Fruit fly (Drosophila melanogaster) whole organism, embryonic: ENCODE results near the gene CG2129.

Experiments
- B-H1 ChIP-seq: fragments of 200-800 bp; sonication (Bioruptor generic); IDR thresholded peaks from 3 replicates; pipeline ENCODE4 v1.3.6; 2022; ENCODE audit warnings: missing biosample characterization, missing genetic modification characterization
- Bdp1 ChIP-seq: fragments of 200-800 bp; sonication (Bioruptor generic); optimal IDR thresholded peaks from 3 replicates; lab custom pipeline; 2016; ENCODE audit warnings: missing biosample characterization, missing genetic modification characterization
- Bteb2 ChIP-seq: fragments of 200-800 bp; sonication (Bioruptor generic); optimal IDR thresholded peaks from 2 replicates; lab custom pipeline; 2016; ENCODE audit warnings: missing biosample characterization, missing genetic modification characterization
- CG10274 ChIP-seq: fragments of 200-800 bp; sonication (Bioruptor generic); optimal IDR thresholded peaks from 3 replicates; lab custom pipeline; 2017; ENCODE audit warnings: missing biosample characterization, mild to moderate bottlenecking, missing genetic modification characterization
- CG11504 ChIP-seq: fragments of 200-800 bp; sonication (Bioruptor generic); optimal IDR thresholded peaks from 3 replicates; lab custom pipeline; 2019; ENCODE audit warnings: missing biosample characterization, mild to moderate bottlenecking, missing genetic modification characterization, moderate library complexity
- CG11560 ChIP-seq: fragments of 200-800 bp; sonication (Bioruptor generic); IDR thresholded peaks from 3 replicates; pipeline ENCODE4 v1.3.6; 2022; ENCODE audit warnings: missing biosample characterization, missing genetic modification characterization
- CG12071 ChIP-seq: fragments of 200-800 bp; sonication (Bioruptor generic); optimal IDR thresholded peaks from 3 replicates; lab custom pipeline; 2018; ENCODE audit warnings: missing biosample characterization, mild to moderate bottlenecking, missing genetic modification characterization
- CG1233 ChIP-seq: fragments of 200-800 bp; sonication (Bioruptor generic); optimal IDR thresholded peaks from 4 replicates; lab custom pipeline; 2018; ENCODE audit warnings: missing biosample characterization, mild to moderate bottlenecking, missing genetic modification characterization
- CG14710 ChIP-seq: fragments of 200-800 bp; sonication (Bioruptor generic); optimal IDR thresholded peaks from 3 replicates; lab custom pipeline; 2019; ENCODE audit warnings: missing biosample characterization, mild to moderate bottlenecking, missing genetic modification characterization, moderate library complexity
- CG14860 ChIP-seq: fragments of 200-800 bp; sonication (Bioruptor generic); IDR thresholded peaks from 3 replicates; pipeline ENCODE4 v1.3.6; 2022; ENCODE audit warnings: missing biosample characterization, missing genetic modification characterization; ENCODE audit not compliant: partially characterized antibody
- CG15269 ChIP-seq: fragments of 200-800 bp; sonication (Bioruptor generic); optimal IDR thresholded peaks from 2 replicates; lab custom pipeline; 2018; ENCODE audit warnings: missing biosample characterization, mild to moderate bottlenecking, missing genetic modification characterization, moderate library complexity
- CG1603 ChIP-seq: fragments of 200-800 bp; sonication (Bioruptor generic); optimal IDR thresholded peaks from 2 replicates; lab custom pipeline; 2019; ENCODE audit warnings: missing biosample characterization, mild to moderate bottlenecking, missing genetic modification characterization, moderate library complexity
- CG17385 ChIP-seq: fragments of 200-800 bp; sonication (Bioruptor generic); optimal IDR thresholded peaks from 3 replicates; lab custom pipeline; 2018; ENCODE audit warnings: missing biosample characterization, mild to moderate bottlenecking, missing genetic modification characterization
- CG17829 ChIP-seq: fragments of 200-800 bp; optimal IDR thresholded peaks from 2 replicates; lab custom pipeline; 2019; ENCODE audit warnings: missing biosample characterization, mild to moderate bottlenecking, missing genetic modification characterization, moderate library complexity
- CG3726 ChIP-seq: fragments of 200-800 bp; sonication (Bioruptor generic); IDR thresholded peaks from 3 replicates; pipeline ENCODE4, ENCODE4 v1.3.6; 2022; ENCODE audit warnings: missing biosample characterization, missing genetic modification characterization
- CG42726 ChIP-seq: fragments of 200-800 bp; sonication (Bioruptor generic); IDR thresholded peaks from 2 replicates; pipeline ENCODE4 v1.3.6; 2022; ENCODE audit warnings: missing biosample characterization, missing genetic modification characterization; ENCODE audit not compliant: partially characterized antibody
- CG5245 ChIP-seq: fragments of 200-800 bp; sonication (Bioruptor generic); optimal IDR thresholded peaks from 3 replicates; lab custom pipeline; 2016; ENCODE audit warnings: missing biosample characterization, missing genetic modification characterization
- CG7786 ChIP-seq: fragments of 200-800 bp; sonication (Bioruptor generic); optimal IDR thresholded peaks from 2 replicates; lab custom pipeline; 2016; ENCODE audit warnings: missing biosample characterization, missing genetic modification characterization
- Dad ChIP-seq: fragments of 200-800 bp; sonication (Bioruptor generic); optimal IDR thresholded peaks from 3 replicates; lab custom pipeline; 2016; ENCODE audit warnings: missing biosample characterization, missing genetic modification characterization
- Hand ChIP-seq: fragments of 200-800 bp; sonication (Bioruptor generic); optimal IDR thresholded peaks from 2 replicates; lab custom pipeline; 2017; ENCODE audit warnings: mild to moderate bottlenecking, missing biosample characterization, missing genetic modification reagents, missing genetic modification characterization
- HmgD ChIP-seq: fragments of 200-800 bp; sonication (Bioruptor generic); optimal IDR thresholded peaks from 3 replicates; lab custom pipeline; 2016; ENCODE audit warnings: missing biosample characterization, missing genetic modification characterization
- Hmr ChIP-seq: fragments of 200-800 bp; sonication (Bioruptor generic); optimal IDR thresholded peaks from 3 replicates; lab custom pipeline; 2017; ENCODE audit warnings: mild to moderate bottlenecking, missing biosample characterization, missing genetic modification reagents, missing genetic modification characterization
- Lhr ChIP-seq: fragments of 200-800 bp; sonication (Bioruptor generic); optimal IDR thresholded peaks from 3 replicates; lab custom pipeline; 2017; ENCODE audit warnings: mild to moderate bottlenecking, missing biosample characterization, missing genetic modification reagents, missing genetic modification characterization
- Ptx1 ChIP-seq: fragments of 200-800 bp; sonication (Bioruptor generic); IDR thresholded peaks from 2 replicates; pipeline ENCODE4 v1.3.6; 2022; ENCODE audit warnings: missing biosample characterization, missing genetic modification characterization
- Sox100B ChIP-seq: fragments of 200-800 bp; sonication (Bioruptor generic); optimal IDR thresholded peaks from 3 replicates; lab custom pipeline; 2018; ENCODE audit warnings: missing biosample characterization, mild to moderate bottlenecking, missing genetic modification characterization
- Ssrp ChIP-seq: fragments of 200-800 bp; sonication (Bioruptor generic); optimal IDR thresholded peaks from 2 replicates; lab custom pipeline; 2018; ENCODE audit warnings: missing biosample characterization, mild to moderate bottlenecking, missing genetic modification characterization, moderate library complexity
- Usf ChIP-seq: fragments of 200-800 bp; sonication (Bioruptor generic); optimal IDR thresholded peaks from 2 replicates; lab custom pipeline; 2017; ENCODE audit warnings: missing genotype, missing biosample characterization, missing genetic modification characterization
- Vsx1 ChIP-seq: fragments of 200-800 bp; sonication (Bioruptor generic); optimal IDR thresholded peaks from 2 replicates; lab custom pipeline; 2017; ENCODE audit warnings: missing biosample characterization, mild to moderate bottlenecking, missing genetic modification characterization, missing genetic modification reagents
- ato ChIP-seq: fragments of 200-800 bp; sonication (Bioruptor generic); IDR thresholded peaks from 2 replicates; pipeline ENCODE4 v1.3.6; 2022; ENCODE audit warnings: missing biosample characterization, missing genetic modification characterization; ENCODE audit not compliant: partially characterized antibody
- bigmax ChIP-seq: fragments of 200-800 bp; sonication (Bioruptor generic); optimal IDR thresholded peaks from 2 replicates; lab custom pipeline; 2018; ENCODE audit warnings: missing biosample characterization, mild to moderate bottlenecking, missing genetic modification characterization
- cas ChIP-seq: fragments of 200-800 bp; sonication (Bioruptor generic); IDR thresholded peaks from 2 replicates; pipeline ENCODE4 v1.3.6; 2022; ENCODE audit warnings: missing biosample characterization, missing genetic modification characterization
- caup ChIP-seq: fragments of 200-800 bp; sonication (Bioruptor generic); optimal IDR thresholded peaks from 3 replicates; lab custom pipeline; 2017; ENCODE audit warnings: missing biosample characterization, mild to moderate bottlenecking, missing genetic modification characterization, moderate library complexity; ENCODE audit not compliant: severe bottlenecking
- cwo ChIP-seq: fragments of 200-800 bp; sonication (Bioruptor generic); optimal IDR thresholded peaks from 3 replicates; lab custom pipeline; 2017; ENCODE audit warnings: missing biosample characterization, missing genetic modification characterization, mild to moderate bottlenecking, moderate library complexity, missing genetic modification reagents
- disco-r ChIP-seq: fragments of 200-800 bp; sonication (Bioruptor generic); optimal IDR thresholded peaks from 2 replicates; lab custom pipeline; 2016; ENCODE audit warnings: missing biosample characterization, missing genetic modification characterization
- ems ChIP-seq: fragments of 200-800 bp; sonication (Bioruptor generic); optimal IDR thresholded peaks from 3 replicates; lab custom pipeline; 2016; ENCODE audit warnings: missing biosample characterization, missing genetic modification characterization
- klu ChIP-seq: fragments of 200-800 bp; sonication (Bioruptor generic); IDR thresholded peaks from 2 replicates; pipeline ENCODE4 v1.3.6; 2022; ENCODE audit warnings: missing biosample characterization, missing genetic modification characterization
- lmd ChIP-seq: fragments of 200-800 bp; sonication (Bioruptor generic); IDR thresholded peaks from 2 replicates; pipeline ENCODE4 v1.3.6; 2022; ENCODE audit warnings: missing biosample characterization, missing genetic modification characterization
- lola ChIP-seq, 3 experiments: fragments of >200 bp in 2 of 3; fragments of 200-800 bp in 1 of 3; sonication (Bioruptor generic) in 1 of 3; optimal IDR thresholded peaks; 2 replicates each; lab custom pipeline; 2017 to 2019; ENCODE audit warnings: missing biosample characterization in 3 of 3, missing genetic modification characterization in 3 of 3, mild to moderate bottlenecking in 1 of 3, moderate library complexity in 1 of 3
- peb ChIP-seq: fragments of 200-800 bp; sonication (Bioruptor generic); IDR thresholded peaks from 2 replicates; pipeline ENCODE4 v1.3.6; 2022; ENCODE audit warnings: missing biosample characterization, missing genetic modification characterization
- pros ChIP-seq: fragments of 200-800 bp; sonication (Bioruptor generic); optimal IDR thresholded peaks from 3 replicates; lab custom pipeline; 2019; ENCODE audit warnings: missing biosample characterization, mild to moderate bottlenecking, missing genetic modification characterization, moderate library complexity
- sisA ChIP-seq: fragments of 200-800 bp; sonication (Bioruptor generic); IDR thresholded peaks from 2 replicates; pipeline ENCODE4 v1.3.6; 2022; ENCODE audit warnings: missing biosample characterization, missing genetic modification characterization
- sob ChIP-seq: fragments of 200-800 bp; sonication (Bioruptor generic); IDR thresholded peaks from 2 replicates; pipeline ENCODE4 v1.3.6; 2022; ENCODE audit warnings: missing biosample characterization, missing genetic modification characterization
- twi ChIP-seq: fragments of 200-800 bp; optimal IDR thresholded peaks from 2 replicates; lab custom pipeline; 2019; ENCODE audit warnings: missing biosample characterization, mild to moderate bottlenecking, missing genetic modification characterization, moderate library complexity
- unpg ChIP-seq: fragments of 200-800 bp; sonication (Bioruptor generic); optimal IDR thresholded peaks from 3 replicates; lab custom pipeline; 2018; ENCODE audit warnings: missing biosample characterization, mild to moderate bottlenecking, missing genetic modification characterization, moderate library complexity
- wor ChIP-seq: fragments of 200-800 bp; sonication (Bioruptor generic); IDR thresholded peaks from 2 replicates; pipeline ENCODE4 v1.3.6; 2022; ENCODE audit warnings: missing biosample characterization, missing genetic modification characterization
- zen2 ChIP-seq: fragments of 200-800 bp; sonication (Bioruptor generic); IDR thresholded peaks from 3 replicates; pipeline ENCODE4 v1.3.6; 2022; ENCODE audit warnings: missing biosample characterization, missing genetic modification characterization; ENCODE audit not compliant: partially characterized antibody

Gene CG2129

DNA sequence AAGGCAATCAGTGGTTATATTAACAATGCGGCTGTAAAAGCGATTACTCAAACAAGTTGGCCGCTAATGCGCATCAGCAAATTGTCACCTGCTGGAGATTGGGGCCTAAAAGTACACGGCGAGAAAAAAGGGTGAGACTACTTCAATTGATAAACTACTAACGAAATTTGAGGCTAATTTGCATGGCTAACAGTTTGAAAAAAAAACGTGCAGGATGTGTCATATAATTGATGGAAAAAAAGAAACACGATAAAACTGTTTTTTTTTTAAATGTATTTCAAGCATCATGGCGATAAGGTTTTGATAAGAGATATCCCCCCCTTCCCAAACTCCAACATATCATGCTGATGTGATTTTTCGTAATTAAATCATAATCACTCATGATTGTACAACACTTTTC is 32.9 kb upstream of the CG2129 start (continued):
- TF ChIP-seq cwo (peak; percentile 51), unpg (peak; percentile 30), CG17385 (GFP tag; lab: Kevin White, UChicago) (no peak)

DNA sequence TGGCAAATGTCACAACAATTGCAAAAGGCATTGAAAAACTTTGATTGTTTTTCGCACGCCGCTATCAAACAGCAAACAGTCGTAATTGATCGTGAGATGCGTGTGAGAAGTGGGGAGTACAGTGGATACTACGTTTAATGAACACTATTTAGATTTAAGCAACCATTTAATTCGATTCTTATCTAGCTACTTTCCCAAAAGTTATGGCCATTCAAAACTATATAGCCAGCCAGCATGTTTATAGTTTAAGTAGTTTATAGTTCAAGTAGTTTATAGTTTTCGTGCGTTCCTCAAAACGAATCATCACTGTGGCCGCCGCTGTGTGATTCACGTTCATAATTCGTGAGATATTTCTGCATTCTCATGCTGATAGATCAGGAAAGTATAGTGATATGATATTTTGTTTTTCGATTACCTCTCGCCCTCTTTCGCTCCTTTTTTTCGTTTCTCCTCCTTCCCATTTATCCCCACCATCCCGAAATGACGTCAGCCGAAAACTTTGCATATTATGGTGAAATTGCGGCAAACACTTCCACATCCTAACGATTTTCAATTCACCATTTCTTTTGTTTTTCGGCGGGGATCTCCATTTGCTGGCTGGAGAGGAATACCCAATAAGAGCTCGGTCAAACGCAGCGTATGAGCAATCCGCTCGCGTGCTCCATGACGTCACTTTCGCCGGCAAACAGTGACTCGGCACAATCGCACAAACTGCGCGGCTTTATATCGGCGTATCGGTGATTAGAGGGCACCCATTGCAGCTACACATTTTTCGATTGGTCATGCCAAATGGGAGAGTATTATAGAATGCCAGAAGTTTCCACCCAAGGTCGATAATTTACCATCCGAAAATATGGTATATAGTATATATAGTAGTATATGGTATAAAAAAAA is 32.0 kb upstream of the CG2129 start:
- peak; percentile 41; the same call in 1 of the 2 replicates for TF ChIP-seq sisA (GFP tag; lab: Robert Waterston, UW)
- peak; percentile 69 for TF ChIP-seq CG1603 (tag; lab: Kevin White, UChicago)
- no peak for TF ChIP-seq Bdp1 (GFP tag; lab: Kevin White, UChicago)
- TF ChIP-seq pros (GFP tag; lab: Kevin White, UChicago) = no peak
- TF ChIP-seq B-H1 (GFP tag; lab: Robert Waterston, UW) = peak; percentile 34; the same call in 1 of the 3 replicates
- no peak for TF ChIP-seq CG5245 (GFP tag; lab: Kevin White, UChicago)
- no peak for TF ChIP-seq ato (GFP tag; lab: Robert Waterston, UW)
- no peak for TF ChIP-seq peb
- TF ChIP-seq CG3726 (GFP tag; lab: Robert Waterston, UW) = no peak
- TF ChIP-seq klu (GFP tag; lab: Robert Waterston, UW) = peak; percentile 57; the same call in 1 of the 2 replicates
- TF ChIP-seq bigmax (GFP tag; lab: Kevin White, UChicago) = no peak
- peak; percentile 67 for TF ChIP-seq Ptx1 (GFP tag; lab: Robert Waterston, UW)
- peak; percentile 80 for TF ChIP-seq CG15269 (tag; lab: Kevin White, UChicago)
- TF ChIP-seq CG14710 = no peak
- TF ChIP-seq HmgD (GFP tag; lab: Kevin White, UChicago) = no peak
- no peak for TF ChIP-seq wor (GFP tag; lab: Robert Waterston, UW)
- TF ChIP-seq CG11504 (tag; lab: Kevin White, UChicago) = peak; percentile 62
- peak; percentile 49 for TF ChIP-seq Bteb2 (GFP tag; lab: Kevin White, UChicago)
- no peak for TF ChIP-seq zen2 (GFP tag; lab: Robert Waterston, UW)
- peak; percentile 8 for TF ChIP-seq ems (GFP tag; lab: Kevin White, UChicago)
- 0 out of 3 replicates have a peak, but pooled peaks have one; percentile 40 for TF ChIP-seq CG11560 (tag; lab: Robert Waterston, UW)
- TF ChIP-seq sob (GFP tag; lab: Robert Waterston, UW) = peak; percentile 76
- peak; percentile 67; the same call in 1 of the 2 replicates for TF ChIP-seq lmd (GFP tag; lab: Robert Waterston, UW)
- no peak for TF ChIP-seq lola (GFP tag; optimal IDR thresholded peaks at IDR 0.05; lab: Kevin White, UChicago)
- no peak for TF ChIP-seq CG14860
- TF ChIP-seq cas (GFP tag; lab: Robert Waterston, UW) = peak; percentile 52; the same call in 1 of the 2 replicates
- TF ChIP-seq Ssrp (tag; lab: Kevin White, UChicago) = no peak
- peak; percentile 4 for TF ChIP-seq Sox100B
- TF ChIP-seq Usf = peak; percentile 8
- TF ChIP-seq CG17829 = peak; percentile 29
- TF ChIP-seq disco-r = peak; percentile 4
- TF ChIP-seq Hmr (GFP tag; lab: Kevin White, UChicago) = peak; percentile 84
- peak; percentile 69 for TF ChIP-seq CG7786
- TF ChIP-seq twi (tag; lab: Kevin White, UChicago) = no peak
- TF ChIP-seq Hand (GFP tag; lab: Kevin White, UChicago) = peak; percentile 20
- peak; percentile 34 for TF ChIP-seq CG12071
- no peak for TF ChIP-seq CG42726 (GFP tag; lab: Robert Waterston, UW)
- TF ChIP-seq CG1233 (GFP tag; lab: Kevin White, UChicago) = no peak
- peak; percentile 67 for TF ChIP-seq caup (GFP tag; lab: Kevin White, UChicago)
- no peak for TF ChIP-seq Dad (GFP tag; lab: Kevin White, UChicago)
- TF ChIP-seq Vsx1 (GFP tag; lab: Kevin White, UChicago) = no peak
- TF ChIP-seq CG10274 (GFP tag; lab: Kevin White, UChicago) = peak; percentile 38
- no peak for TF ChIP-seq Lhr
